Worm (Caenorhabditis elegans): ENCODE measurements around the gene F46F5.5.

Gene F46F5.5

ce11 chrII:788139-788538, 24.7 kb downstream of the F46F5.5 start, which contains the start of gene F46F5.15:
Gene F46F5.15, plus strand, starts transcription at chrII:788439.
- TF ChIP-seq xbp-1 (tag; optimal IDR thresholded peaks at IDR 0.05) (no peak), C04F5.9 (tag; optimal IDR thresholded peaks at IDR 0.05) (no peak)

DNA sequence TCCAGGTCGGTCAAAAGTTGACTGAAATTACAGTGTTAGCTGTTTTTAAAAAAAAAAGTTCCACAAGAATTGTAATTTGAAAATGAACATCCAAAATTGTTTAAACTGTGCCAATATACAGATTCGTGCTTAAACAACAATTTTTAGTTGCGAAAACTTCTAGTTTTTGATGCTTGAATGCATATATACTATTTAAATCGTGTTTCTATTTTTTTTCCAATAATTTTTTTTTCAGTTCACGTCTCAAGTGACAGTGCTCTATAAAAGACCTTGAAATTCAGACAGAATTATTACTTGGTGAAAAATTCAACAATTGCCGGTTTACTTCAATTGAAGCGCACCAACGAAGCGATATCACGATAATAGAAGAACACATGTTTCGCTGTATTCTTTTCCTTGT, 25.9 kb downstream of the F46F5.5 start, which contains the start of gene F46F5.16:
TSS of gene F46F5.16 (plus strand) at position 301 of the 400 bp plus-strand sequence.
- no peak for TF ChIP-seq lin-14 (GFP tag; optimal IDR thresholded peaks at IDR 0.05)
- no peak for TF ChIP-seq vab-15 (tag; optimal IDR thresholded peaks at IDR 0.05)
- no peak for TF ChIP-seq ceh-8 (GFP tag; optimal IDR thresholded peaks at IDR 0.05)
- no peak for TF ChIP-seq unc-130 (tag; optimal IDR thresholded peaks at IDR 0.05)

- TF ChIP-seq hpl-2 (GFP tag; optimal IDR thresholded peaks at IDR 0.05), result no peak
- TF ChIP-seq tbx-2 (tag; optimal IDR thresholded peaks at IDR 0.05), result no peak
- TF ChIP-seq pax-3 (tag; optimal IDR thresholded peaks at IDR 0.05), result no peak
- TF ChIP-seq nhr-28 (tag; optimal IDR thresholded peaks at IDR 0.05), result no peak
Observed at ce11 chrII:783532-783931, 29.3 kb downstream of the F46F5.5 start, which contains the start of gene Y39F10A.6. Gene Y39F10A.6, minus strand, starts transcription at chrII:783632.

- TF ChIP-seq nhr-77 (tag; optimal IDR thresholded peaks at IDR 0.05) (no peak), efl-3 (GFP tag; optimal IDR thresholded peaks at IDR 0.05) (no peak), nhr-28 (tag; optimal IDR thresholded peaks at IDR 0.05) (no peak), mep-1 (tag; optimal IDR thresholded peaks at IDR 0.05) (no peak), lin-39 (tag; optimal IDR thresholded peaks at IDR 0.05) (no peak), dpl-1 (GFP tag; optimal IDR thresholded peaks at IDR 0.05) (no peak), hlh-17 (GFP tag; optimal IDR thresholded peaks at IDR 0.05; ENCODE audit: borderline replicate concordance) (no peak), ceh-88 (GFP tag; IDR thresholded peaks at IDR 0.05) (no peak), efl-1 (optimal IDR thresholded peaks at IDR 0.05) (no peak), efl-1 (GFP tag; optimal IDR thresholded peaks at IDR 0.05 in 1 of 2) (no peak), ceh-90 (tag; optimal IDR thresholded peaks at IDR 0.05) (no peak), xbp-1 (tag; optimal IDR thresholded peaks at IDR 0.05) (no peak)
Observed at ce11 chrII:782903-783302, 29.9 kb downstream of the F46F5.5 start, which contains the start of gene Y39F10A.3. Gene Y39F10A.3, minus strand, starts transcription at chrII:783003.

ce11 chrII:775033-775432, 37.8 kb downstream of the F46F5.5 start, which contains the start of gene Y39F10A.1:
Gene Y39F10A.1, plus strand, starts transcription at chrII:775333.
- TF ChIP-seq nhr-77 (tag; optimal IDR thresholded peaks at IDR 0.05) (no peak), lir-3 (tag; optimal IDR thresholded peaks at IDR 0.05; ENCODE audit: poor library complexity) (no peak), nhr-85 (tag) (no peak), efl-1 (optimal IDR thresholded peaks at IDR 0.05) (no peak), efl-1 (GFP tag; optimal IDR thresholded peaks at IDR 0.05 in 1 of 2) (no peak), ceh-82 (tag; optimal IDR thresholded peaks at IDR 0.05) (no peak), nhr-71 (tag; optimal IDR thresholded peaks at IDR 0.05) (no peak), unc-62 (GFP tag; optimal IDR thresholded peaks at IDR 0.05) (no peak), fkh-10 (GFP tag; optimal IDR thresholded peaks at IDR 0.05) (no peak), swsn-7 (tag; optimal IDR thresholded peaks at IDR 0.05) (no peak), sptf-1 (tag; optimal IDR thresholded peaks at IDR 0.05) (no peak), ztf-4 (tag; optimal IDR thresholded peaks at IDR 0.05) (no peak), jun-1 (tag; optimal IDR thresholded peaks at IDR 0.05) (no peak), alr-1 (tag; optimal IDR thresholded peaks at IDR 0.05; ENCODE audit: borderline replicate concordance) (no peak), unc-86 (tag; optimal IDR thresholded peaks at IDR 0.05) (no peak), nhr-28 (tag; optimal IDR thresholded peaks at IDR 0.05) (no peak), lsy-2 (tag; optimal IDR thresholded peaks at IDR 0.05) (no peak)

- TF ChIP-seq unc-30 (tag; optimal IDR thresholded peaks at IDR 0.05) (no peak), fkh-10 (GFP tag; optimal IDR thresholded peaks at IDR 0.05) (peak; percentile 34)
Observed at ce11 chrII:773830-774229, 39.0 kb downstream of the F46F5.5 start.
